Worm (Caenorhabditis elegans) whole organism, young adult: ENCODE measurements around the gene clec-78.

Source experiments
- pha-4 ChIP-seq: fragments of 150-350 bp; sonication (generic microtip); optimal IDR thresholded peaks from 2 replicates; lab custom pipeline; 2014; ENCODE audit warnings: missing biosample characterization, missing genetic modification reagents, missing genetic modification characterization
- snpc-1.1 ChIP-seq: sonication (generic microtip); optimal IDR thresholded peaks from 2 replicates; lab custom pipeline; 2017; ENCODE audit warnings: missing genetic modification characterization, mild to moderate bottlenecking, missing compliant biosample characterization, antibody characterized with exemption, moderate library complexity, missing genotype, missing genetic modification reagents; ENCODE audit not compliant: insufficient read depth
- unc-62 ChIP-seq: fragments of 150-350 bp; optimal IDR thresholded peaks from 2 replicates; lab custom pipeline; 2014; ENCODE audit warnings: missing biosample characterization, missing genetic modification reagents, missing genetic modification characterization

DNA sequence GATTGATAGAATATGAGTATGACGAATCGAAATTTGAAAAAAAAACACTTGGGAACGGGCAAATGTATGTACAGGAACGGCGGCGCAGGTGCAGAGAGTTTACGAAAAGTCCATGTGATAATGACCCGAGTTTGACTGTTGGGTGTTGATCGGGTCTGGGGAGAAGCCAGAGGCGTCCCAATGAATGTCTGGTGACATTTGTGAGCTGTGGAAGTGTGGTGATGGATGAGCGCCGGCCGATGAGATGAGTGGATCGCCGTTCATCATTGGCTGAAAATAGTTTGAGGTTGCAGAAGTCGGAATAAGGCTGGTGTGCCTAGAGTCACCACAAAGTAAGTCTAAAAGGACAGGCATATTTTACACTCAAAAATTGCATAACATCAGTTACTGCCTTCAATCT, 26.8 kb downstream of the clec-78 start:
- TF ChIP-seq pha-4 (tag; lab: Kevin White, UChicago) (no peak), snpc-1.1 (tag; lab: Kevin White, UChicago) (no peak), unc-62 (no peak)
